Worm (Caenorhabditis elegans) whole organism, mixed stage, embryonic: ENCODE data around the gene cyb-2.1.

Source experiments
- cnd-1 ChIP-seq: fragments of 200-800 bp; sonication (Bioruptor generic); optimal IDR thresholded peaks from 2 replicates; lab custom pipeline; 2018; ENCODE audit warnings: mild to moderate bottlenecking, missing genetic modification characterization, missing compliant biosample characterization
- drap-1 ChIP-seq: fragments of 200-800 bp; sonication (Bioruptor generic); optimal IDR thresholded peaks from 3 replicates; lab custom pipeline; 2018; ENCODE audit warnings: mild to moderate bottlenecking, missing genetic modification characterization, missing compliant biosample characterization
- elt-1 ChIP-seq: sonication (generic microtip); optimal IDR thresholded peaks from 2 replicates; lab custom pipeline; 2017; ENCODE audit warnings: missing genetic modification characterization, mild to moderate bottlenecking, missing compliant biosample characterization, antibody characterized with exemption, moderate library complexity, borderline replicate concordance; ENCODE audit not compliant: insufficient read depth
- elt-3 ChIP-seq: fragments of 150-350 bp; optimal IDR thresholded peaks from 2 replicates; lab custom pipeline; 2014; ENCODE audit warnings: missing biosample characterization, missing genetic modification characterization
- lin-32 ChIP-seq: fragments of 200-800 bp; sonication (Bioruptor generic); optimal IDR thresholded peaks from 2 replicates; lab custom pipeline; 2018; ENCODE audit warnings: mild to moderate bottlenecking, missing genetic modification characterization, missing compliant biosample characterization
- mep-1 ChIP-seq: fragments of 150-350 bp; optimal IDR thresholded peaks from 2 replicates; lab custom pipeline; 2017; ENCODE audit warnings: missing biosample characterization, missing genetic modification reagents, missing genetic modification characterization, inconsistent platforms
- nhr-2 ChIP-seq: fragments of 150-350 bp; optimal IDR thresholded peaks from 2 replicates; lab custom pipeline; 2014; ENCODE audit warnings: missing biosample characterization, missing genetic modification characterization
- nhr-28 ChIP-seq: fragments of 150-350 bp; optimal IDR thresholded peaks from 2 replicates; lab custom pipeline; 2014; ENCODE audit warnings: missing biosample characterization, missing genetic modification characterization
- nhr-76 ChIP-seq: sonication (generic microtip); optimal IDR thresholded peaks from 2 replicates; lab custom pipeline; 2017; ENCODE audit warnings: missing biosample characterization, missing genetic modification characterization
- pha-4 ChIP-seq: fragments of 150-350 bp; optimal IDR thresholded peaks from 2 replicates; lab custom pipeline; 2018; ENCODE audit warnings: missing biosample characterization, missing genetic modification reagents, missing genetic modification characterization
- sptf-1 ChIP-seq: sonication (generic microtip); optimal IDR thresholded peaks from 2 replicates; lab custom pipeline; 2017; ENCODE audit warnings: mild to moderate bottlenecking, missing genetic modification characterization, moderate library complexity, missing compliant biosample characterization
- unc-62 ChIP-seq: fragments of 150-350 bp; optimal IDR thresholded peaks from 2 replicates; lab custom pipeline; 2014; ENCODE audit warnings: missing biosample characterization, missing genetic modification reagents, missing genetic modification characterization
- ztf-11 ChIP-seq: fragments of 150-350 bp; optimal IDR thresholded peaks from 2 replicates; lab custom pipeline; 2014; ENCODE audit warnings: missing biosample characterization, missing genetic modification characterization

DNA sequence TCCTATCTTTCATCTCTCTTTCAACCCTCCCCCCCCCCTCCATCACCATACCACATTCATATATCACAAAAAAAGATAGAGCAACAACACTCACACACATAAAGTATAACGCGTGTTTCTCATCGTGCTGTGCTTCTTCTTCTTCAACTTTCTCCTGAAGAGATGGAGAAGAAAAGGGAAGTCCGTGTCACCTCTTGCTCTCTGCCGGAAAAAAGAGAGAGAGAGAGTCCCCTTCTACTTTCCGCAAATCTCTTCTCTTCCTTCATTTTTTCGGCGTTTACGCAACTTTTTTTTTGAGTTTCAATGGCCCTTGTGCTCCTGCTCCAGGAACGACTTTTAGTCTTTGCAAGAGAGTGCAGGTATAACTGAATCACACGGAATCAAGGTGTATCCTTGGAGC is 6.1 kb upstream of the cyb-2.1 start:
- TF ChIP-seq nhr-76 (tag; lab: Kevin White, UChicago), result no peak
- no peak for TF ChIP-seq drap-1 (GFP tag; lab: Kevin White, UChicago)
- no peak for TF ChIP-seq ztf-11 (tag; lab: Kevin White, UChicago)
- no peak for TF ChIP-seq elt-1 (tag; lab: Kevin White, UChicago)
- TF ChIP-seq nhr-28 (tag; lab: Kevin White, UChicago), result no peak
- no peak for TF ChIP-seq elt-3
- no peak for TF ChIP-seq cnd-1
- no peak for TF ChIP-seq nhr-2 (tag; lab: Kevin White, UChicago)
- TF ChIP-seq unc-62 (GFP tag; lab: Kevin White, UChicago), result no peak
- TF ChIP-seq mep-1 (tag; lab: Kevin White, UChicago), result no peak
- no peak for TF ChIP-seq sptf-1 (tag; lab: Kevin White, UChicago)
- TF ChIP-seq lin-32, result no peak
- TF ChIP-seq pha-4 (tag; lab: Kevin White, UChicago), result no peak
